Fruit fly (Drosophila melanogaster): ENCODE results near the gene CG32512.
A peak's percentile ranks its signal among the peaks of the same experiment; 100 is the strongest.

Gene CG32512

dm6 chrX:21116864-21117464 lies 49.6 kb upstream of the CG32512 start, which contains the start of the genes unc and CG15445 (continued):
- TF ChIP-seq onecut (GFP tag; IDR thresholded peaks at IDR 0.05) (no peak), Mes4 (GFP tag; optimal IDR thresholded peaks at IDR 0.05) (no peak), TFAM (GFP tag; optimal IDR thresholded peaks at IDR 0.05) (no peak), Dek (tag; optimal IDR thresholded peaks at IDR 0.05) (no peak), CG3407 (GFP tag; optimal IDR thresholded peaks at IDR 0.05) (no peak), fd3F (GFP tag; optimal IDR thresholded peaks at IDR 0.05) (no peak), cg (GFP tag; optimal IDR thresholded peaks at IDR 0.05) (no peak), Adf1 (GFP tag; IDR thresholded peaks at IDR 0.05) (no peak), CG9876 (GFP tag; optimal IDR thresholded peaks at IDR 0.05) (peak; percentile 7), CG12744 (GFP tag; optimal IDR thresholded peaks at IDR 0.05) (no peak), tx (GFP tag; optimal IDR thresholded peaks at IDR 0.05) (no peak), pho (GFP tag; optimal IDR thresholded peaks at IDR 0.05) (peak; percentile 13), zen2 (GFP tag; IDR thresholded peaks at IDR 0.05; ENCODE audit: partially characterized antibody) (peak; percentile 34; the same call in 1 of the 3 replicates), org-1 (GFP tag; optimal IDR thresholded peaks at IDR 0.05) (no peak), mirr (GFP tag; optimal IDR thresholded peaks at IDR 0.05) (no peak), toy (GFP tag; IDR thresholded peaks at IDR 0.05) (no peak), sisA (GFP tag; IDR thresholded peaks at IDR 0.05) (peak; percentile 43), Taf1 (GFP tag; IDR thresholded peaks at IDR 0.05) (no peak), pum (GFP tag; optimal IDR thresholded peaks at IDR 0.05) (no peak), trh (GFP tag; optimal IDR thresholded peaks at IDR 0.05) (no peak), ham (GFP tag; IDR thresholded peaks at IDR 0.05) (no peak), HLHmδ (GFP tag; optimal IDR thresholded peaks at IDR 0.05) (no peak), CG9817 (tag; optimal IDR thresholded peaks at IDR 0.05) (no peak), Xrp1 (GFP tag; IDR thresholded peaks at IDR 0.05) (no peak), CG16815 (GFP tag; optimal IDR thresholded peaks at IDR 0.05) (no peak), wdn (GFP tag; IDR thresholded peaks at IDR 0.05) (no peak), ase (GFP tag; IDR thresholded peaks at IDR 0.05) (no peak), bbx (GFP tag; IDR thresholded peaks at IDR 0.05; ENCODE audit: partially characterized antibody) (peak; percentile 83), lov (optimal IDR thresholded peaks at IDR 0.05) (no peak), lov (GFP tag; IDR thresholded peaks at IDR 0.05) (no peak), CG10979 (tag; optimal IDR thresholded peaks at IDR 0.05) (no peak), CG1792 (GFP tag; optimal IDR thresholded peaks at IDR 0.05) (no peak), CG8388 (GFP tag; optimal IDR thresholded peaks at IDR 0.05) (no peak), ind (GFP tag; optimal IDR thresholded peaks at IDR 0.05) (no peak), Atf3 (GFP tag; optimal IDR thresholded peaks at IDR 0.05) (peak; percentile 3), yki (optimal IDR thresholded peaks at IDR 0.05) (no peak), CG14050 (GFP tag; IDR thresholded peaks at IDR 0.05) (no peak), ftz-f1 (GFP tag; optimal IDR thresholded peaks at IDR 0.05) (no peak), CG13287 (GFP tag; IDR thresholded peaks at IDR 0.05; ENCODE audit: partially characterized antibody) (peak; percentile 84), CG10366 (GFP tag; IDR thresholded peaks at IDR 0.05) (no peak), ranshi (GFP tag; IDR thresholded peaks at IDR 0.05) (0 out of 2 replicates have a peak, but pooled peaks have one; percentile 15), gem (tag; optimal IDR thresholded peaks at IDR 0.05) (no peak), gsb-n (tag; optimal IDR thresholded peaks at IDR 0.05) (no peak), CG4404 (GFP tag; IDR thresholded peaks at IDR 0.05) (no peak), Sry-β (GFP tag; optimal IDR thresholded peaks at IDR 0.05) (no peak), HLH54F (GFP tag; optimal IDR thresholded peaks at IDR 0.05) (peak; percentile 10), pzg (GFP tag; optimal IDR thresholded peaks at IDR 0.05) (peak; percentile 63), sr (GFP tag; IDR thresholded peaks at IDR 0.05) (no peak), CG2116 (GFP tag; optimal IDR thresholded peaks at IDR 0.05) (peak; percentile 49), jigr1 (GFP tag; IDR thresholded peaks at IDR 0.05) (no peak), ERR (GFP tag; optimal IDR thresholded peaks at IDR 0.05) (no peak), CG9727 (GFP tag; optimal IDR thresholded peaks at IDR 0.05) (peak; percentile 19)

All from whole organism, embryonic.